Fruit fly (Drosophila melanogaster): ENCODE measurements around the gene ex.

ex gene

DNA sequence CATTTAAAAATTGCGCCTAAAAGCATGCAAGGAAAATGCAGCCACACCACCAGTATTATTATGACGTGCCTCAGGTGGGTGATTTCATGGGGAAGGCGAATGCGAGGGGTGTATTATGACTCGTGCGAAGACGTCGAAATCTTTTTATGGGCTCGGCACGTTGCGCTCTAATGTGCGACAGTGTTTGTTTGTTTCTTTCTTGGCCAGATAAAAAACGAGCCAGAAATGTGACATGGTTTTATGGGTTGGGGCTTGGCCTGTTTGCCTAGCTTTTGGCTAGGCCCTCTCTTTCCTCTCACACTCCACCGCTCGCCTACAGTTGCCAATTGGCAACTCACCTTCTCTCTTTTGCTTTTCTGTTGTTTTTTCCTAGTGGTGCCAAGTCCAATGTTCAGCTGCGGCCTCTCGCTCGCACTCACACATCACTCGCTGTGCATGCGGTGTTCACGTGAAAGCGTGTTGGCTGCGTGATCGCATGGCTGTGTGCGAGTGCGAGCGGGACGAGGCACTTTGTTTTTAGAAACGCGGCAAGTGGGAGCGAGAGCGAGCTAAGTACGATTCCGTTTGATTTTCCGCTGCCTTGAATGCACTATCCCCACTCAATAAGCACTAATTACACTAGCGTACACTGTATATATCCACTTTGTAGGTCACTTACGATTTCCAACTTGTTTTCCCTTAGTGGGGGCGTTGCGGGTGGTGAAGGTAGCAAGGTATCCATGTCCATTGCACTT, 47.9 kb downstream of the ex start (continued):
- no peak for TF ChIP-seq twi (tag; optimal IDR thresholded peaks at IDR 0.05)
- TF ChIP-seq CG34422 (GFP tag; IDR thresholded peaks at IDR 0.05) = no peak
- TF ChIP-seq CG7786 (GFP tag; optimal IDR thresholded peaks at IDR 0.05) = no peak
- no peak for TF ChIP-seq D (optimal IDR thresholded peaks at IDR 0.05)
- no peak for TF ChIP-seq D (GFP tag; optimal IDR thresholded peaks at IDR 0.05)
- no peak for TF ChIP-seq Atf6 (GFP tag; IDR thresholded peaks at IDR 0.05)
- TF ChIP-seq H2.0 (GFP tag; IDR thresholded peaks at IDR 0.05) = no peak
- TF ChIP-seq CG9876 (GFP tag; optimal IDR thresholded peaks at IDR 0.05) = no peak
- peak; percentile 38 for TF ChIP-seq schlank (tag; optimal IDR thresholded peaks at IDR 0.05)
- TF ChIP-seq Bteb2 (GFP tag; optimal IDR thresholded peaks at IDR 0.05) = no peak
- no peak for TF ChIP-seq Blimp-1 (GFP tag; optimal IDR thresholded peaks at IDR 0.05)
- peak; percentile 6 for TF ChIP-seq tin (GFP tag; optimal IDR thresholded peaks at IDR 0.05)
- TF ChIP-seq chinmo (GFP tag; IDR thresholded peaks at IDR 0.05; ENCODE audit: partially characterized antibody) = no peak
- peak; percentile 85 for TF ChIP-seq sd (tag; optimal IDR thresholded peaks at IDR 0.05)
- TF ChIP-seq dimm (GFP tag; IDR thresholded peaks at IDR 0.05) = no peak
- TF ChIP-seq CG17829 (tag; optimal IDR thresholded peaks at IDR 0.05) = no peak
- no peak for TF ChIP-seq ara (GFP tag; IDR thresholded peaks at IDR 0.05)
- TF ChIP-seq CG8089 (GFP tag; optimal IDR thresholded peaks at IDR 0.05) = no peak
- TF ChIP-seq CG17568 (GFP tag; optimal IDR thresholded peaks at IDR 0.05) = peak; percentile 16
- peak; percentile 61 for TF ChIP-seq CG11398 (GFP tag; optimal IDR thresholded peaks at IDR 0.05)
- TF ChIP-seq Side (GFP tag; optimal IDR thresholded peaks at IDR 0.05) = peak; percentile 54
- TF ChIP-seq Hsf (GFP tag; optimal IDR thresholded peaks at IDR 0.05) = no peak
- no peak for TF ChIP-seq CG4854 (GFP tag; optimal IDR thresholded peaks at IDR 0.05)
- TF ChIP-seq Sox102F (GFP tag; optimal IDR thresholded peaks at IDR 0.05) = no peak
- TF ChIP-seq Nf-YB (GFP tag; optimal IDR thresholded peaks at IDR 0.05) = peak; percentile 34
- TF ChIP-seq sug (tag; optimal IDR thresholded peaks at IDR 0.05) = peak; percentile 58
- no peak for TF ChIP-seq phol (tag; optimal IDR thresholded peaks at IDR 0.05)
- no peak for TF ChIP-seq hb (GFP tag; IDR thresholded peaks at IDR 0.05; ENCODE audit: partially characterized antibody)
- TF ChIP-seq CkIIα-i1 (GFP tag; IDR thresholded peaks at IDR 0.05) = no peak
- TF ChIP-seq her (GFP tag; optimal IDR thresholded peaks at IDR 0.05) = no peak
- TF ChIP-seq ash1 (GFP tag; optimal IDR thresholded peaks at IDR 0.05) = peak; percentile 40
- TF ChIP-seq CG18619 (GFP tag; optimal IDR thresholded peaks at IDR 0.05) = no peak
- TF ChIP-seq tna (GFP tag; IDR thresholded peaks at IDR 0.05; ENCODE audit: partially characterized antibody) = no peak
- TF ChIP-seq CG32532 (GFP tag; IDR thresholded peaks at IDR 0.05) = no peak
- TF ChIP-seq CG4617 (GFP tag; optimal IDR thresholded peaks at IDR 0.05; ENCODE audit: borderline replicate concordance) = no peak
- peak; percentile 26 for TF ChIP-seq MTF-1 (GFP tag; optimal IDR thresholded peaks at IDR 0.05; ENCODE audit: borderline replicate concordance)
- no peak for TF ChIP-seq CG30431 (GFP tag; optimal IDR thresholded peaks at IDR 0.05)
- no peak for TF ChIP-seq tll (GFP tag; optimal IDR thresholded peaks at IDR 0.05)
- peak; percentile 39 for TF ChIP-seq Hand (GFP tag; optimal IDR thresholded peaks at IDR 0.05)
- peak; percentile 18 for TF ChIP-seq Neu2 (GFP tag; optimal IDR thresholded peaks at IDR 0.05; ENCODE audit: borderline replicate concordance)
- no peak for TF ChIP-seq CG12155 (GFP tag; optimal IDR thresholded peaks at IDR 0.05)
- TF ChIP-seq Xrp1 (GFP tag; IDR thresholded peaks at IDR 0.05) = no peak
- no peak for TF ChIP-seq Scr (GFP tag; IDR thresholded peaks at IDR 0.05; ENCODE audit: partially characterized antibody)
- TF ChIP-seq kay (GFP tag; optimal IDR thresholded peaks at IDR 0.05) = peak; percentile 89
- no peak for TF ChIP-seq Jarid2 (GFP tag; optimal IDR thresholded peaks at IDR 0.05)
- no peak for TF ChIP-seq mld (GFP tag; IDR thresholded peaks at IDR 0.05; ENCODE audit: partially characterized antibody)
- no peak for TF ChIP-seq stc (GFP tag; IDR thresholded peaks at IDR 0.05)
- peak; percentile 49 for TF ChIP-seq HLHmδ (GFP tag; optimal IDR thresholded peaks at IDR 0.05)
- TF ChIP-seq corto (GFP tag; optimal IDR thresholded peaks at IDR 0.05) = peak; percentile 9
